Worm (Caenorhabditis elegans): ENCODE data around the gene ZC395.11.

Gene ZC395.11

ce11 chrIII:5290230-5290629 lies 4.1 kb upstream of the ZC395.11 start:
- TF ChIP-seq dao-5 (tag; optimal IDR thresholded peaks at IDR 0.05) (no peak), him-1 (tag; optimal IDR thresholded peaks at IDR 0.05) (no peak), W03F9.2 (tag; optimal IDR thresholded peaks at IDR 0.05) (no peak)

- no peak for TF ChIP-seq W03F9.2 (tag; optimal IDR thresholded peaks at IDR 0.05)
- no peak for TF ChIP-seq him-1 (tag; optimal IDR thresholded peaks at IDR 0.05)
- no peak for TF ChIP-seq dao-5 (tag; optimal IDR thresholded peaks at IDR 0.05)
These were observed 1.8 kb upstream of the ZC395.11 start, which contains the start of gene T15B12.1 for ce11 chrIII:5287877-5288276. TSS of gene T15B12.1 (plus strand) at chrIII:5288177.

- TF ChIP-seq dao-5 (tag; optimal IDR thresholded peaks at IDR 0.05) = no peak
- TF ChIP-seq him-1 (tag; optimal IDR thresholded peaks at IDR 0.05) = no peak
- TF ChIP-seq W03F9.2 (tag; optimal IDR thresholded peaks at IDR 0.05) = no peak
These were observed 621 bp downstream of the ZC395.11 start for ce11 chrIII:5285484-5285883.

ce11 chrIII:5280228-5280627 lies 5.9 kb downstream of the ZC395.11 start:
- no peak for TF ChIP-seq W03F9.2 (tag; optimal IDR thresholded peaks at IDR 0.05)
- no peak for TF ChIP-seq dao-5 (tag; optimal IDR thresholded peaks at IDR 0.05)
- TF ChIP-seq him-1 (tag; optimal IDR thresholded peaks at IDR 0.05) = no peak

- TF ChIP-seq him-1 (tag; optimal IDR thresholded peaks at IDR 0.05) (no peak), dao-5 (tag; optimal IDR thresholded peaks at IDR 0.05) (no peak), W03F9.2 (tag; optimal IDR thresholded peaks at IDR 0.05) (no peak)
These were observed 8.4 kb downstream of the ZC395.11 start, which contains the start of gene clk-1 for ce11 chrIII:5277740-5278139. TSS of gene clk-1 (plus strand) at chrIII:5277894.

ce11 chrIII:5274715-5275355 lies 11.3 kb downstream of the ZC395.11 start, which contains the start of the genes daf-41 and toc-1:
TSS of gene daf-41 (minus strand) at chrIII:5274765.
TSS of gene toc-1 (plus strand) at chrIII:5275251.
- TF ChIP-seq dao-5 (tag; optimal IDR thresholded peaks at IDR 0.05) (no peak), W03F9.2 (tag; optimal IDR thresholded peaks at IDR 0.05) (peak; percentile 75), him-1 (tag; optimal IDR thresholded peaks at IDR 0.05) (no peak)

ce11 chrIII:5274250-5274649 lies 11.9 kb downstream of the ZC395.11 start:
- TF ChIP-seq him-1 (tag; optimal IDR thresholded peaks at IDR 0.05) (no peak), W03F9.2 (tag; optimal IDR thresholded peaks at IDR 0.05) (no peak), dao-5 (tag; optimal IDR thresholded peaks at IDR 0.05) (no peak)

- TF ChIP-seq dao-5 (tag; optimal IDR thresholded peaks at IDR 0.05) = no peak
- no peak for TF ChIP-seq him-1 (tag; optimal IDR thresholded peaks at IDR 0.05)
- TF ChIP-seq W03F9.2 (tag; optimal IDR thresholded peaks at IDR 0.05) = no peak
These were observed 12.7 kb downstream of the ZC395.11 start, which contains the start of gene ztf-8 for ce11 chrIII:5273396-5273857. TSS of gene ztf-8 (minus strand) at chrIII:5273471.

- TF ChIP-seq dao-5 (tag; optimal IDR thresholded peaks at IDR 0.05) = no peak
- TF ChIP-seq him-1 (tag; optimal IDR thresholded peaks at IDR 0.05) = no peak
- TF ChIP-seq W03F9.2 (tag; optimal IDR thresholded peaks at IDR 0.05) = no peak
These were observed 16.3 kb downstream of the ZC395.11 start, which contains the start of gene ZC395.4 for ce11 chrIII:5269814-5270213. TSS of gene ZC395.4 (plus strand) at chrIII:5270114.

- TF ChIP-seq W03F9.2 (tag; optimal IDR thresholded peaks at IDR 0.05) = no peak
- no peak for TF ChIP-seq dao-5 (tag; optimal IDR thresholded peaks at IDR 0.05)
- TF ChIP-seq him-1 (tag; optimal IDR thresholded peaks at IDR 0.05) = no peak
These were observed 17.6 kb downstream of the ZC395.11 start for ce11 chrIII:5268486-5268885.

- no peak for TF ChIP-seq dao-5 (tag; optimal IDR thresholded peaks at IDR 0.05)
- no peak for TF ChIP-seq W03F9.2 (tag; optimal IDR thresholded peaks at IDR 0.05)
- no peak for TF ChIP-seq him-1 (tag; optimal IDR thresholded peaks at IDR 0.05)
These were observed 18.7 kb downstream of the ZC395.11 start, which contains the start of gene ZC395.5 for ce11 chrIII:5267217-5267906. TSS of gene ZC395.5 (plus strand) at chrIII:5267848.

ce11 chrIII:5264813-5265212 lies 21.3 kb downstream of the ZC395.11 start, which contains the start of gene gro-1:
TSS of gene gro-1 (plus strand) at chrIII:5265113.
- TF ChIP-seq him-1 (tag; optimal IDR thresholded peaks at IDR 0.05) = no peak
- no peak for TF ChIP-seq dao-5 (tag; optimal IDR thresholded peaks at IDR 0.05)
- no peak for TF ChIP-seq W03F9.2 (tag; optimal IDR thresholded peaks at IDR 0.05)

- TF ChIP-seq W03F9.2 (tag; optimal IDR thresholded peaks at IDR 0.05) (no peak), dao-5 (tag; optimal IDR thresholded peaks at IDR 0.05) (no peak), him-1 (tag; optimal IDR thresholded peaks at IDR 0.05) (no peak)
These were observed 22.7 kb downstream of the ZC395.11 start, which contains the start of the genes C34E10.9 and hap-1 for ce11 chrIII:5263299-5263993. TSS of gene C34E10.9 (minus strand) at chrIII:5263399. TSS of gene hap-1 (plus strand) at chrIII:5263943.

Data from whole organism, L4/young adult.